1 fruit fly cellular context compared by ENCODE assay signal in the genomic region with DNA sequence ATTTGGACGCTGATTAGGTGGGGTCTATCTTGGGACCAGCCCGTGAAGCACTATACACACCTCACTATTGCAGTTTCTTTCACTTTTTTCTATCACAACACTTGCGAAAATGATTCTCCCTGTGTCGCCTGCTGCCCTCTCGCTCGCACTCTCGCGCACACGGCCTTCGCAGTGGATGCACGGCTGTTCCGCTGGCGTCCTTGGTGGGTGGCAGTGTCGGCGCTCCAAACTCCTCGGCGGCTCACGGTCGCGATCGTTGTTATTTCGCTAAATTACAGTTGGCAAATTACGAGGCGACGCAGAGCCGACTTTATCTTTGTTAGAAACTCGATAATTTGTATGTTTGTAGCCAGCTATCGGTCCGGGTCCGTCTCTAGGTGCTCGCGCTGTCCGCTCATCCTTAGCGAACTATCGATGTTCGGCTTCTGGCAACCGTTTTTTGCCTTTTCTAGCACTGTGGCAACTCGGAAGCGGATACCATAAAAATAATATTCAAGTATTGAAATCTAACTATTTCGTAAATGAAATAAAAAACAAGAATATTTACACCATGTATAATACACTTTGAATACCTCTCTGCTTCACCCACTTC.
TF ChIP-seq lines count a peak whose summit lies in the region.

Gene Ubc2, minus strand, starts transcription at position 410 of the 592 bp plus-strand sequence.

TF ChIP-seq in whole organism, embryonic, 481 proteins besides CTCF, POLR2A, EP300 and RAD21 (continued from another document and continues in another):
- TF ChIP-seq pita (GFP tag; optimal IDR thresholded peaks at IDR 0.05; lab: Kevin White, UChicago) (no peak), CG4617 (GFP tag; optimal IDR thresholded peaks at IDR 0.05; lab: Kevin White, UChicago; ENCODE audit: borderline replicate concordance) (peak; percentile 79), chm (GFP tag; IDR thresholded peaks at IDR 0.05; lab: Robert Waterston, UW) (no peak), CG13624 (GFP tag; optimal IDR thresholded peaks at IDR 0.05; lab: Kevin White, UChicago) (peak; percentile 47), CG6654 (GFP tag; optimal IDR thresholded peaks at IDR 0.05; lab: Kevin White, UChicago) (no peak), nom (GFP tag; optimal IDR thresholded peaks at IDR 0.05; lab: Kevin White, UChicago) (no peak), Sox102F (GFP tag; optimal IDR thresholded peaks at IDR 0.05; lab: Kevin White, UChicago) (no peak), CG18476 (GFP tag; optimal IDR thresholded peaks at IDR 0.05; lab: Kevin White, UChicago) (no peak), tap (tag; optimal IDR thresholded peaks at IDR 0.05; lab: Kevin White, UChicago) (no peak), Nf-YB (GFP tag; optimal IDR thresholded peaks at IDR 0.05; lab: Kevin White, UChicago) (no peak), kay (GFP tag; optimal IDR thresholded peaks at IDR 0.05; lab: Kevin White, UChicago) (no peak), stwl (tag; optimal IDR thresholded peaks at IDR 0.05; lab: Kevin White, UChicago) (peak; percentile 95), z (GFP tag; IDR thresholded peaks at IDR 0.05; lab: Robert Waterston, UW) (no peak), Aef1 (GFP tag; IDR thresholded peaks at IDR 0.05; lab: Robert Waterston, UW) (no peak), CG8089 (GFP tag; optimal IDR thresholded peaks at IDR 0.05; lab: Kevin White, UChicago) (no peak), sug (tag; optimal IDR thresholded peaks at IDR 0.05; lab: Kevin White, UChicago) (no peak), Chrac-16 (GFP tag; optimal IDR thresholded peaks at IDR 0.05; lab: Kevin White, UChicago) (no peak), gsb (GFP tag; IDR thresholded peaks at IDR 0.05; lab: Robert Waterston, UW) (no peak), Hand (GFP tag; optimal IDR thresholded peaks at IDR 0.05; lab: Kevin White, UChicago) (no peak), disco-r (GFP tag; optimal IDR thresholded peaks at IDR 0.05; lab: Kevin White, UChicago) (no peak), CG17361 (GFP tag; IDR thresholded peaks at IDR 0.05; lab: Robert Waterston, UW) (no peak), abd-A (tag; optimal IDR thresholded peaks at IDR 0.05; lab: Kevin White, UChicago) (no peak), CG11456 (GFP tag; IDR thresholded peaks at IDR 0.05; lab: Robert Waterston, UW) (0 out of 3 replicates have a peak, but pooled peaks have one; percentile 34), E2f2 (GFP tag; IDR thresholded peaks at IDR 0.05; lab: Robert Waterston, UW) (peak; percentile 79), yki (optimal IDR thresholded peaks at IDR 0.05; lab: Kevin White, UChicago) (no peak), CG12071 (GFP tag; optimal IDR thresholded peaks at IDR 0.05; lab: Kevin White, UChicago) (no peak), CG32532 (GFP tag; IDR thresholded peaks at IDR 0.05; lab: Robert Waterston, UW) (peak; percentile 49), D19B (GFP tag; optimal IDR thresholded peaks at IDR 0.05; lab: Kevin White, UChicago) (no peak), prd (optimal IDR thresholded peaks at IDR 0.05; lab: Kevin White, UChicago) (no peak), prd (GFP tag; IDR thresholded peaks at IDR 0.05; lab: Robert Waterston, UW) (peak; percentile 33; the same call in 2 of the 3 replicates), HLH54F (GFP tag; optimal IDR thresholded peaks at IDR 0.05; lab: Kevin White, UChicago) (peak; percentile 20), dm (GFP tag; optimal IDR thresholded peaks at IDR 0.05; lab: Kevin White, UChicago) (peak; percentile 47), eyg (GFP tag; optimal IDR thresholded peaks at IDR 0.05; lab: Kevin White, UChicago) (peak; percentile 15), cg (GFP tag; optimal IDR thresholded peaks at IDR 0.05; lab: Kevin White, UChicago) (no peak), ato (GFP tag; IDR thresholded peaks at IDR 0.05; lab: Robert Waterston, UW; ENCODE audit: partially characterized antibody) (peak; percentile 77), Fer1 (GFP tag; optimal IDR thresholded peaks at IDR 0.05; lab: Kevin White, UChicago) (peak; percentile 12), Bgb (GFP tag; IDR thresholded peaks at IDR 0.05; lab: Robert Waterston, UW; ENCODE audit: partially characterized antibody) (peak; percentile 89), trh (GFP tag; optimal IDR thresholded peaks at IDR 0.05; lab: Kevin White, UChicago) (no peak), CG2875 (GFP tag; optimal IDR thresholded peaks at IDR 0.05; lab: Kevin White, UChicago) (no peak), CG18619 (GFP tag; optimal IDR thresholded peaks at IDR 0.05; lab: Kevin White, UChicago) (no peak), CG10366 (GFP tag; IDR thresholded peaks at IDR 0.05; lab: Robert Waterston, UW) (no peak), Hr78 (GFP tag; optimal IDR thresholded peaks at IDR 0.05; lab: Kevin White, UChicago) (no peak), H2.0 (GFP tag; IDR thresholded peaks at IDR 0.05; lab: Robert Waterston, UW) (no peak), Sry-β (GFP tag; optimal IDR thresholded peaks at IDR 0.05; lab: Kevin White, UChicago) (no peak), CG12155 (GFP tag; optimal IDR thresholded peaks at IDR 0.05; lab: Kevin White, UChicago) (peak; percentile 15), sc (optimal IDR thresholded peaks at IDR 0.05; lab: Kevin White, UChicago) (no peak), sc (GFP tag; optimal IDR thresholded peaks at IDR 0.05; lab: Kevin White, UChicago) (no peak), CG17328 (GFP tag; IDR thresholded peaks at IDR 0.05; lab: Robert Waterston, UW) (no peak), D19A (tag; optimal IDR thresholded peaks at IDR 0.05; lab: Kevin White, UChicago) (no peak), CG17829 (tag; optimal IDR thresholded peaks at IDR 0.05; lab: Kevin White, UChicago) (peak; percentile 43), Dfd (GFP tag; optimal IDR thresholded peaks at IDR 0.05; lab: Kevin White, UChicago) (no peak), trem (tag; optimal IDR thresholded peaks at IDR 0.05; lab: Kevin White, UChicago) (peak; percentile 47), mam (GFP tag; optimal IDR thresholded peaks at IDR 0.05; lab: Kevin White, UChicago) (peak; percentile 43), Tbp (GFP tag; optimal IDR thresholded peaks at IDR 0.05; lab: Kevin White, UChicago) (no peak), MBD-R2 (GFP tag; IDR thresholded peaks at IDR 0.05; lab: Robert Waterston, UW) (peak; percentile 93), CG18011 (GFP tag; optimal IDR thresholded peaks at IDR 0.05; lab: Kevin White, UChicago) (no peak), chn (GFP tag; optimal IDR thresholded peaks at IDR 0.05; lab: Kevin White, UChicago) (peak; percentile 21), CG1603 (tag; optimal IDR thresholded peaks at IDR 0.05; lab: Kevin White, UChicago) (peak; percentile 69), danr (GFP tag; IDR thresholded peaks at IDR 0.05; lab: Robert Waterston, UW) (no peak), chinmo (GFP tag; IDR thresholded peaks at IDR 0.05; lab: Robert Waterston, UW; ENCODE audit: partially characterized antibody) (0 out of 4 replicates have a peak, but pooled peaks have one; percentile 7), otp (GFP tag; IDR thresholded peaks at IDR 0.05; lab: Robert Waterston, UW) (no peak), ken (GFP tag; IDR thresholded peaks at IDR 0.05; lab: Robert Waterston, UW) (0 out of 3 replicates have a peak, but pooled peaks have one; percentile 23), Hr51 (GFP tag; optimal IDR thresholded peaks at IDR 0.05; lab: Kevin White, UChicago) (peak in 1 of 2 experiments; percentile 28), CG7963 (GFP tag; IDR thresholded peaks at IDR 0.05; lab: Robert Waterston, UW; ENCODE audit: partially characterized antibody) (peak; percentile 60; the same call in 2 of the 3 replicates), CG11085 (GFP tag; IDR thresholded peaks at IDR 0.05; lab: Robert Waterston, UW) (no peak), ab (GFP tag; optimal IDR thresholded peaks at IDR 0.05; lab: Kevin White, UChicago) (no peak), usp (GFP tag; optimal IDR thresholded peaks at IDR 0.05; lab: Kevin White, UChicago) (no peak), tup (GFP tag; optimal IDR thresholded peaks at IDR 0.05; lab: Kevin White, UChicago) (no peak), Fer3 (tag; optimal IDR thresholded peaks at IDR 0.05; lab: Kevin White, UChicago) (no peak), nmo (GFP tag; optimal IDR thresholded peaks at IDR 0.05; lab: Kevin White, UChicago) (peak; percentile 52), Mad (GFP tag; optimal IDR thresholded peaks at IDR 0.05; lab: Kevin White, UChicago) (peak; percentile 22), CG43689 (GFP tag; IDR thresholded peaks at IDR 0.05; lab: Robert Waterston, UW) (no peak), ewg (GFP tag; optimal IDR thresholded peaks at IDR 0.05; lab: Kevin White, UChicago) (no peak), CG17385 (GFP tag; optimal IDR thresholded peaks at IDR 0.05; lab: Kevin White, UChicago) (no peak), CG14710 (tag; optimal IDR thresholded peaks at IDR 0.05; lab: Kevin White, UChicago) (peak; percentile 57), phol (tag; optimal IDR thresholded peaks at IDR 0.05; lab: Kevin White, UChicago) (peak; percentile 34), pnt (GFP tag; optimal IDR thresholded peaks at IDR 0.05; lab: Kevin White, UChicago) (no peak), grau (tag; optimal IDR thresholded peaks at IDR 0.05; lab: Kevin White, UChicago) (no peak), PHDP (tag; optimal IDR thresholded peaks at IDR 0.05; lab: Kevin White, UChicago) (peak; percentile 29), Atf6 (GFP tag; IDR thresholded peaks at IDR 0.05; lab: Robert Waterston, UW) (no peak), Meics (GFP tag; optimal IDR thresholded peaks at IDR 0.05; lab: Kevin White, UChicago) (no peak), CG32767 (GFP tag; IDR thresholded peaks at IDR 0.05; lab: Robert Waterston, UW) (no peak), Gsc (GFP tag; IDR thresholded peaks at IDR 0.05; lab: Robert Waterston, UW) (no peak), Optix (GFP tag; IDR thresholded peaks at IDR 0.05; lab: Robert Waterston, UW) (no peak), D (optimal IDR thresholded peaks at IDR 0.05; lab: Kevin White, UChicago) (no peak), D (GFP tag; optimal IDR thresholded peaks at IDR 0.05; lab: Kevin White, UChicago) (no peak), vfl (GFP tag; optimal IDR thresholded peaks at IDR 0.05; lab: Kevin White, UChicago) (no peak), Lim3 (GFP tag; IDR thresholded peaks at IDR 0.05; lab: Robert Waterston, UW) (no peak), CG17186 (GFP tag; optimal IDR thresholded peaks at IDR 0.05; lab: Kevin White, UChicago) (peak; percentile 78), dan (GFP tag; IDR thresholded peaks at IDR 0.05; lab: Robert Waterston, UW) (no peak), CG30403 (GFP tag; optimal IDR thresholded peaks at IDR 0.05; lab: Kevin White, UChicago) (peak; percentile 37), CG31441 (GFP tag; IDR thresholded peaks at IDR 0.05; lab: Robert Waterston, UW) (no peak), CG2199 (GFP tag; IDR thresholded peaks at IDR 0.05; lab: Robert Waterston, UW) (no peak), crp (GFP tag; optimal IDR thresholded peaks at IDR 0.05; lab: Kevin White, UChicago) (peak in 1 of 2 experiments; percentile 61), Dek (tag; optimal IDR thresholded peaks at IDR 0.05; lab: Kevin White, UChicago) (no peak), HmgZ (tag; optimal IDR thresholded peaks at IDR 0.05; lab: Kevin White, UChicago) (peak; percentile 38), Hmx (GFP tag; optimal IDR thresholded peaks at IDR 0.05; lab: Kevin White, UChicago) (no peak), HmgD (GFP tag; optimal IDR thresholded peaks at IDR 0.05; lab: Kevin White, UChicago) (no peak), Myb (GFP tag; optimal IDR thresholded peaks at IDR 0.05; lab: Kevin White, UChicago) (peak; percentile 87), CG8944 (GFP tag; optimal IDR thresholded peaks at IDR 0.05; lab: Kevin White, UChicago) (peak; percentile 13), kah (GFP tag; optimal IDR thresholded peaks at IDR 0.05; lab: Kevin White, UChicago) (no peak), vnd (GFP tag; IDR thresholded peaks at IDR 0.05; lab: Robert Waterston, UW; ENCODE audit: partially characterized antibody) (peak; percentile 70), shn (GFP tag; optimal IDR thresholded peaks at IDR 0.05; lab: Kevin White, UChicago) (no peak), hth (optimal IDR thresholded peaks at IDR 0.05; lab: Kevin White, UChicago) (no peak), cato (GFP tag; optimal IDR thresholded peaks at IDR 0.05; lab: Kevin White, UChicago; ENCODE audit: borderline replicate concordance) (no peak), vvl (GFP tag; IDR thresholded peaks at IDR 0.05; lab: Robert Waterston, UW) (peak; percentile 61), CG13424 (tag; optimal IDR thresholded peaks at IDR 0.05; lab: Kevin White, UChicago) (no peak), CG15601 (tag; optimal IDR thresholded peaks at IDR 0.05; lab: Kevin White, UChicago) (no peak), CG1792 (GFP tag; optimal IDR thresholded peaks at IDR 0.05; lab: Kevin White, UChicago) (no peak), CG10543 (GFP tag; optimal IDR thresholded peaks at IDR 0.05; lab: Kevin White, UChicago) (no peak), BEAF-32 (GFP tag; optimal IDR thresholded peaks at IDR 0.05; lab: Kevin White, UChicago) (peak; percentile 84), pho (GFP tag; optimal IDR thresholded peaks at IDR 0.05; lab: Kevin White, UChicago) (peak; percentile 46), Doc3 (GFP tag; IDR thresholded peaks at IDR 0.05; lab: Robert Waterston, UW; ENCODE audit: partially characterized antibody) (peak; percentile 72), CG10209 (GFP tag; optimal IDR thresholded peaks at IDR 0.05; lab: Kevin White, UChicago) (no peak), cad (GFP tag; optimal IDR thresholded peaks at IDR 0.05; lab: Kevin White, UChicago) (peak; percentile 48), CG31365 (tag; optimal IDR thresholded peaks at IDR 0.05; lab: Kevin White, UChicago) (no peak), CG1647 (GFP tag; optimal IDR thresholded peaks at IDR 0.05; lab: Kevin White, UChicago) (no peak), maf-S (GFP tag; optimal IDR thresholded peaks at IDR 0.05; lab: Kevin White, UChicago) (peak; percentile 11), CG9817 (tag; optimal IDR thresholded peaks at IDR 0.05; lab: Kevin White, UChicago) (no peak), sens (GFP tag; lab: Kevin White, UChicago) (peak; percentile 81), dmrt99B (tag; optimal IDR thresholded peaks at IDR 0.05; lab: Kevin White, UChicago) (no peak), az2 (GFP tag; optimal IDR thresholded peaks at IDR 0.05; lab: Kevin White, UChicago) (no peak), CG1832 (GFP tag; optimal IDR thresholded peaks at IDR 0.05; lab: Kevin White, UChicago) (peak; percentile 73), Atf3 (GFP tag; optimal IDR thresholded peaks at IDR 0.05; lab: Kevin White, UChicago) (no peak), Hr3 (GFP tag; optimal IDR thresholded peaks at IDR 0.05; lab: Kevin White, UChicago) (no peak), HLHmδ (GFP tag; optimal IDR thresholded peaks at IDR 0.05; lab: Kevin White, UChicago) (no peak), Fer2 (tag; optimal IDR thresholded peaks at IDR 0.05; lab: Kevin White, UChicago) (no peak), Med (GFP tag; lab: Kevin White, UChicago) (peak; percentile 93), CG34224 (GFP tag; IDR thresholded peaks at IDR 0.05; lab: Robert Waterston, UW; ENCODE audit: partially characterized antibody) (peak; percentile 85)
